Worm (Caenorhabditis elegans) whole organism, midembryonic: ENCODE results near the gene srbc-23.
"Not testable (repeated sequence)": the region's sequence is repeated elsewhere in the genome, so short reads cannot be mapped to it uniquely, and the experiment has no call there.

Experiments
- flt-1 ChIP-seq: fragments of 200-800 bp; sonication (Bioruptor generic); IDR thresholded peaks from 2 replicates; pipeline ENCODE4 v1.3.6; 2022; ENCODE audit warnings: missing genetic modification characterization, missing compliant biosample characterization
- med-1 ChIP-seq: sonication (generic microtip); optimal IDR thresholded peaks from 2 replicates; lab custom pipeline; 2017; ENCODE audit warnings: missing genetic modification characterization, mild to moderate bottlenecking, missing compliant biosample characterization, antibody characterized with exemption, missing genetic modification reagents; ENCODE audit not compliant: insufficient read depth
- ref-1 ChIP-seq: fragments of 200-800 bp; sonication (Bioruptor generic); conservative IDR thresholded peaks from 2 replicates; pipeline ENCODE4 v1.3.6; 2022; ENCODE audit warnings: missing genetic modification reagents, missing genetic modification characterization, missing compliant biosample characterization
- tab-1 ChIP-seq: fragments of 200-800 bp; sonication (Bioruptor generic); IDR thresholded peaks from 2 replicates; pipeline ENCODE4 v1.3.6; 2022; ENCODE audit warnings: missing genetic modification characterization, missing compliant biosample characterization
- ztf-23 ChIP-seq: fragments of 200-800 bp; sonication (Bioruptor generic); IDR thresholded peaks from 2 replicates; pipeline ENCODE4 v1.3.6; 2022; ENCODE audit warnings: missing genetic modification reagents, missing genetic modification characterization, missing compliant biosample characterization

DNA sequence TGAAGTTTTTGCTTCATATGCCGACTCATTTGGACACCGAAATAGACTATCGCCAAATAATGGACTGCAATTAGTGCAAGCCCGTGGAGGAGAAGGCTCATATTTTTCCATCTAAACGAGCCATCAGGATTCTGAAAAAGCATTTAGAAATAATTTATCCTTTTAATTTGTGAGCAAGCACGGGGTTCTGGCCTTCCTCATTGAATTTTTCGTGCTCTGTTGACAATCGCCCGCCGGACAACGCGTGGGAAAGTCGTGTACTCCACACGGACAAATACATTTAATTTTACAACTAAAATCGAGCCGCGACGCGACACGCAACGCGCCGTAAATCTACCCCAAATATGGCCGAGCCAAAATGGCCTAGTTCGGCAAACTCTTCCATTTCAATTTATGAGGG is 9.0 kb upstream of the srbc-23 start, which contains the start of gene F22F7.12:
- TF ChIP-seq ztf-23; tab-1; flt-1 (GFP tag; lab: Robert Waterston, UW); ref-1; med-1: not testable (repeated sequence)
